Fruit fly (Drosophila melanogaster): Measurements from ENCODE around the gene CG3847.

CG3847 gene

dm6 chrX:6365632-6366356 lies 18.9 kb downstream of the CG3847 start, which contains the start of the genes swa and Marf (continued):
- TF ChIP-seq Sox102F (GFP tag; optimal IDR thresholded peaks at IDR 0.05) (no peak), CG4617 (GFP tag; optimal IDR thresholded peaks at IDR 0.05; ENCODE audit: borderline replicate concordance) (peak; percentile 39), gfzf (GFP tag; optimal IDR thresholded peaks at IDR 0.05) (peak; percentile 85), Sin3A (optimal IDR thresholded peaks at IDR 0.05) (peak; percentile 18), CG14710 (tag; optimal IDR thresholded peaks at IDR 0.05) (peak; percentile 94), CG12299 (tag; optimal IDR thresholded peaks at IDR 0.05) (peak; percentile 57), CG3847 (GFP tag; IDR thresholded peaks at IDR 0.05) (peak; percentile 34; the same call in 1 of the 2 replicates), CG12659 (GFP tag; optimal IDR thresholded peaks at IDR 0.05) (peak; percentile 24), Poxn (GFP tag; IDR thresholded peaks at IDR 0.05) (no peak), Pdp1 (GFP tag; optimal IDR thresholded peaks at IDR 0.05) (peak in 1 of 2 experiments; percentile 95), pzg (GFP tag; optimal IDR thresholded peaks at IDR 0.05) (peak; percentile 64), CG13287 (GFP tag; IDR thresholded peaks at IDR 0.05; ENCODE audit: partially characterized antibody) (peak; percentile 26; the same call in 1 of the 2 replicates), dan (GFP tag; IDR thresholded peaks at IDR 0.05) (no peak), CG17829 (tag; optimal IDR thresholded peaks at IDR 0.05) (peak; percentile 7), BEAF-32 (GFP tag; optimal IDR thresholded peaks at IDR 0.05) (peak; percentile 39), YL-1 (GFP tag; optimal IDR thresholded peaks at IDR 0.05) (peak; percentile 60), klu (GFP tag; IDR thresholded peaks at IDR 0.05) (no peak), hbn (GFP tag; IDR thresholded peaks at IDR 0.05; ENCODE audit: partially characterized antibody) (peak; percentile 30), CG4730 (GFP tag; IDR thresholded peaks at IDR 0.05) (no peak), CG8924 (tag; optimal IDR thresholded peaks at IDR 0.05) (peak; percentile 97), Myb (GFP tag; optimal IDR thresholded peaks at IDR 0.05) (peak; percentile 78), CG8290 (GFP tag; optimal IDR thresholded peaks at IDR 0.05) (peak; percentile 43), CG8290 (tag; optimal IDR thresholded peaks at IDR 0.05) (no peak), phol (tag; optimal IDR thresholded peaks at IDR 0.05) (peak; percentile 52), danr (GFP tag; IDR thresholded peaks at IDR 0.05) (no peak), Side (GFP tag; optimal IDR thresholded peaks at IDR 0.05) (no peak), CG11247 (GFP tag; IDR thresholded peaks at IDR 0.05) (no peak), CG9797 (GFP tag; optimal IDR thresholded peaks at IDR 0.05) (peak; percentile 71), CG34376 (GFP tag; optimal IDR thresholded peaks at IDR 0.05) (no peak), E2f2 (GFP tag; IDR thresholded peaks at IDR 0.05) (peak; percentile 63), knrl (GFP tag; IDR thresholded peaks at IDR 0.05; ENCODE audit: partially characterized antibody) (peak; percentile 22; the same call in 1 of the 3 replicates)

- TF ChIP-seq Dfd (GFP tag; optimal IDR thresholded peaks at IDR 0.05) (no peak), CG4360 (GFP tag; IDR thresholded peaks at IDR 0.05) (no peak), Hey (tag; optimal IDR thresholded peaks at IDR 0.05) (peak; percentile 70), CG12219 (GFP tag; optimal IDR thresholded peaks at IDR 0.05) (peak; percentile 84), CG7357 (GFP tag; IDR thresholded peaks at IDR 0.05) (peak; percentile 79), Doc3 (GFP tag; IDR thresholded peaks at IDR 0.05; ENCODE audit: partially characterized antibody) (no peak), Jarid2 (GFP tag; optimal IDR thresholded peaks at IDR 0.05) (no peak), kay (GFP tag; optimal IDR thresholded peaks at IDR 0.05) (peak; percentile 81), hkb (optimal IDR thresholded peaks at IDR 0.05) (no peak), hkb (GFP tag; IDR thresholded peaks at IDR 0.05) (peak; percentile 89), CG10565 (GFP tag; optimal IDR thresholded peaks at IDR 0.05) (no peak), dati (GFP tag; IDR thresholded peaks at IDR 0.05) (peak; percentile 74), Ssrp (tag; optimal IDR thresholded peaks at IDR 0.05) (peak; percentile 58), exex (tag; optimal IDR thresholded peaks at IDR 0.05) (peak; percentile 60), Hmx (GFP tag; optimal IDR thresholded peaks at IDR 0.05) (peak; percentile 64), Ets97D (GFP tag; optimal IDR thresholded peaks at IDR 0.05) (peak; percentile 43), CG6272 (GFP tag; IDR thresholded peaks at IDR 0.05) (peak; percentile 73), gsb (GFP tag; IDR thresholded peaks at IDR 0.05) (peak; percentile 85), danr (GFP tag; IDR thresholded peaks at IDR 0.05) (peak; percentile 77), CG6689 (GFP tag; IDR thresholded peaks at IDR 0.05) (peak; percentile 85), BtbVII (GFP tag; optimal IDR thresholded peaks at IDR 0.05) (peak; percentile 77), CG14710 (tag; optimal IDR thresholded peaks at IDR 0.05) (no peak)
Observed at dm6 chrX:6366357-6366691, 19.4 kb downstream of the CG3847 start.
